Fruit fly (Drosophila melanogaster) whole organism, embryonic: Measurements from ENCODE around the gene lama.

Experiments used
- Atf-2 ChIP-seq: fragments of 200-800 bp; sonication (Bioruptor generic); optimal IDR thresholded peaks from 2 replicates; lab custom pipeline; 2016; ENCODE audit warnings: missing biosample characterization, missing genetic modification characterization
- C15 ChIP-seq: fragments of 200-800 bp; sonication (Bioruptor generic); IDR thresholded peaks from 3 replicates; pipeline ENCODE4 v1.3.6; 2022; ENCODE audit warnings: missing biosample characterization, missing genetic modification characterization
- CG10147 ChIP-seq: fragments of 200-800 bp; sonication (Bioruptor generic); optimal IDR thresholded peaks from 2 replicates; lab custom pipeline; 2019; ENCODE audit warnings: missing biosample characterization, mild to moderate bottlenecking, missing genetic modification characterization, moderate library complexity
- CG10462 ChIP-seq: fragments of 200-800 bp; sonication (Bioruptor generic); optimal IDR thresholded peaks from 2 replicates; lab custom pipeline; 2016; ENCODE audit warnings: missing biosample characterization, missing genetic modification characterization
- CG10959 ChIP-seq: fragments of 200-800 bp; sonication (Bioruptor generic); IDR thresholded peaks from 2 replicates; pipeline ENCODE4 v1.3.6; 2022; ENCODE audit warnings: missing biosample characterization, missing genetic modification characterization
- CG11093 ChIP-seq: fragments of 200-800 bp; sonication (Bioruptor generic); IDR thresholded peaks from 3 replicates; pipeline ENCODE4 v1.3.6; 2022; ENCODE audit warnings: missing biosample characterization, missing genetic modification characterization
- CG11696 ChIP-seq: fragments of 200-800 bp; sonication (Bioruptor generic); IDR thresholded peaks from 2 replicates; pipeline ENCODE4 v1.3.6; 2022; ENCODE audit warnings: missing biosample characterization, missing genetic modification characterization
- CG12236 ChIP-seq: fragments of 200-800 bp; sonication (Bioruptor generic); optimal IDR thresholded peaks from 2 replicates; lab custom pipeline; 2016; ENCODE audit warnings: missing biosample characterization, missing genetic modification characterization
- CG12769 ChIP-seq: fragments of 200-800 bp; sonication (Bioruptor generic); optimal IDR thresholded peaks from 2 replicates; lab custom pipeline; 2019; ENCODE audit warnings: missing biosample characterization, mild to moderate bottlenecking, missing genetic modification characterization, moderate library complexity
- CG13624 ChIP-seq: fragments of 200-800 bp; sonication (Bioruptor generic); optimal IDR thresholded peaks from 2 replicates; lab custom pipeline; 2016; ENCODE audit warnings: missing biosample characterization, missing genetic modification characterization
- CG13894 ChIP-seq: fragments of 200-800 bp; sonication (Bioruptor generic); optimal IDR thresholded peaks from 3 replicates; lab custom pipeline; 2018; ENCODE audit warnings: missing biosample characterization, mild to moderate bottlenecking, missing genetic modification characterization, moderate library complexity
- CG15514 ChIP-seq: fragments of 200-800 bp; sonication (Bioruptor generic); optimal IDR thresholded peaks from 3 replicates; lab custom pipeline; 2017; ENCODE audit warnings: missing biosample characterization, missing genetic modification characterization, mild to moderate bottlenecking, moderate library complexity, missing genetic modification reagents
- CG16863 ChIP-seq: fragments of 200-800 bp; sonication (Bioruptor generic); optimal IDR thresholded peaks from 3 replicates; lab custom pipeline; 2016; ENCODE audit warnings: missing biosample characterization, missing genetic modification characterization
- CG17802 ChIP-seq: fragments of 200-800 bp; sonication (Bioruptor generic); optimal IDR thresholded peaks from 2 replicates; lab custom pipeline; 2018; ENCODE audit warnings: missing biosample characterization, mild to moderate bottlenecking, missing genetic modification characterization, moderate library complexity
- CG17912 ChIP-seq: fragments of 200-800 bp; sonication (Bioruptor generic); optimal IDR thresholded peaks from 2 replicates; lab custom pipeline; 2018; ENCODE audit warnings: missing biosample characterization, mild to moderate bottlenecking, missing genetic modification characterization
- CG2678 ChIP-seq: fragments of 200-800 bp; sonication (Bioruptor generic); optimal IDR thresholded peaks from 3 replicates; lab custom pipeline; 2019; ENCODE audit warnings: missing biosample characterization, mild to moderate bottlenecking, missing genetic modification characterization, moderate library complexity
- CG33213 ChIP-seq: fragments of 200-800 bp; sonication (Bioruptor generic); optimal IDR thresholded peaks from 3 replicates; lab custom pipeline; 2016; ENCODE audit warnings: missing biosample characterization, missing genetic modification characterization
- CG3838 ChIP-seq: fragments of 200-800 bp; sonication (Bioruptor generic); optimal IDR thresholded peaks from 3 replicates; lab custom pipeline; 2016; ENCODE audit warnings: missing biosample characterization, missing genetic modification characterization
- CG4328 ChIP-seq: fragments of 200-800 bp; sonication (Bioruptor generic); optimal IDR thresholded peaks from 3 replicates; lab custom pipeline; 2017; ENCODE audit warnings: missing biosample characterization, missing genetic modification reagents, missing genetic modification characterization
- CG6765 ChIP-seq: fragments of 200-800 bp; sonication (Bioruptor generic); optimal IDR thresholded peaks from 3 replicates; lab custom pipeline; 2017; ENCODE audit warnings: missing biosample characterization, mild to moderate bottlenecking, missing genetic modification characterization
- CG8281 ChIP-seq: fragments of 200-800 bp; sonication (Bioruptor generic); optimal IDR thresholded peaks from 2 replicates; lab custom pipeline; 2018; ENCODE audit warnings: missing biosample characterization, mild to moderate bottlenecking, missing genetic modification characterization, moderate library complexity
- CG9797 ChIP-seq: fragments of 200-800 bp; sonication (Bioruptor generic); optimal IDR thresholded peaks from 3 replicates; lab custom pipeline; 2018; ENCODE audit warnings: missing biosample characterization, mild to moderate bottlenecking, missing genetic modification characterization
- Camta ChIP-seq: fragments of 200-800 bp; sonication (Bioruptor generic); optimal IDR thresholded peaks from 2 replicates; lab custom pipeline; 2016; ENCODE audit warnings: missing biosample characterization, missing genetic modification characterization
- Chrac-16 ChIP-seq: fragments of 200-800 bp; sonication (Bioruptor generic); optimal IDR thresholded peaks from 3 replicates; lab custom pipeline; 2016; ENCODE audit warnings: missing biosample characterization, missing genetic modification characterization
- Dad ChIP-seq: fragments of 200-800 bp; sonication (Bioruptor generic); optimal IDR thresholded peaks from 3 replicates; lab custom pipeline; 2016; ENCODE audit warnings: missing biosample characterization, missing genetic modification characterization
- Dbx ChIP-seq: fragments of 200-800 bp; sonication (Bioruptor generic); IDR thresholded peaks from 3 replicates; pipeline ENCODE4 v1.3.6; 2022; ENCODE audit warnings: missing biosample characterization, missing genetic modification characterization
- Dip2 ChIP-seq: fragments of 200-800 bp; sonication (Bioruptor generic); IDR thresholded peaks from 2 replicates; pipeline ENCODE4 v1.3.6; 2022; ENCODE audit warnings: missing biosample characterization, missing genetic modification characterization
- Dll ChIP-seq: fragments of 200-800 bp; sonication (Bioruptor generic); IDR thresholded peaks from 4 replicates; pipeline ENCODE4 v1.3.6; 2022; ENCODE audit warnings: missing biosample characterization, missing genetic modification characterization; ENCODE audit not compliant: partially characterized antibody
- HLH3B ChIP-seq: fragments of 200-800 bp; sonication (Bioruptor generic); IDR thresholded peaks from 2 replicates; pipeline ENCODE4 v1.3.6; 2022; ENCODE audit warnings: missing biosample characterization, missing genetic modification characterization
- HLH4C ChIP-seq: fragments of 200-800 bp; sonication (Bioruptor generic); IDR thresholded peaks from 3 replicates; pipeline ENCODE4 v1.3.6; 2022; ENCODE audit warnings: missing biosample characterization, missing genetic modification characterization; ENCODE audit not compliant: partially characterized antibody
- HmgD ChIP-seq: fragments of 200-800 bp; sonication (Bioruptor generic); optimal IDR thresholded peaks from 3 replicates; lab custom pipeline; 2016; ENCODE audit warnings: missing biosample characterization, missing genetic modification characterization
- MBD-R2 ChIP-seq: fragments of 200-800 bp; sonication (Bioruptor generic); IDR thresholded peaks from 2 replicates; pipeline ENCODE4 v1.3.6; 2022; ENCODE audit warnings: missing biosample characterization, missing genetic modification characterization
- MESR4 ChIP-seq: fragments of 200-800 bp; sonication (Bioruptor generic); optimal IDR thresholded peaks from 2 replicates; lab custom pipeline; 2018; ENCODE audit warnings: missing biosample characterization, mild to moderate bottlenecking, missing genetic modification characterization, moderate library complexity
- Med ChIP-seq: fragments of 200-800 bp; sonication (Bioruptor generic); peaks from one replicate; lab custom pipeline; 2016; ENCODE audit warnings: missing biosample characterization, missing genetic modification characterization, mild to moderate bottlenecking, inconsistent platforms, moderate library complexity
- Neu2 ChIP-seq: fragments of 200-800 bp; sonication (Bioruptor generic); optimal IDR thresholded peaks from 3 replicates; lab custom pipeline; 2016; ENCODE audit warnings: missing biosample characterization, missing genetic modification characterization, borderline replicate concordance
- Usf ChIP-seq: fragments of 200-800 bp; sonication (Bioruptor generic); optimal IDR thresholded peaks from 2 replicates; lab custom pipeline; 2017; ENCODE audit warnings: missing genotype, missing biosample characterization, missing genetic modification characterization
- al ChIP-seq: fragments of 200-800 bp; sonication (Bioruptor generic); IDR thresholded peaks from 2 replicates; pipeline ENCODE4 v1.3.6; 2022; ENCODE audit warnings: missing biosample characterization, missing genetic modification characterization
- cato ChIP-seq: fragments of 200-800 bp; sonication (Bioruptor generic); optimal IDR thresholded peaks from 2 replicates; lab custom pipeline; 2016; ENCODE audit warnings: missing biosample characterization, missing genetic modification characterization, borderline replicate concordance
- cg ChIP-seq: fragments of 200-800 bp; sonication (Bioruptor generic); optimal IDR thresholded peaks from 3 replicates; lab custom pipeline; 2019; ENCODE audit warnings: missing biosample characterization, mild to moderate bottlenecking, missing genetic modification characterization, moderate library complexity
- dan ChIP-seq: fragments of 200-800 bp; sonication (Bioruptor generic); IDR thresholded peaks from 2 replicates; pipeline ENCODE4 v1.3.6; 2022; ENCODE audit warnings: missing biosample characterization, missing genetic modification characterization
- dimm ChIP-seq: fragments of 200-800 bp; sonication (Bioruptor generic); IDR thresholded peaks from 2 replicates; pipeline ENCODE4 v1.3.6; 2022; ENCODE audit warnings: missing biosample characterization, missing genetic modification characterization
- fd102C ChIP-seq: fragments of 200-800 bp; sonication (Bioruptor generic); optimal IDR thresholded peaks from 2 replicates; lab custom pipeline; 2018; ENCODE audit warnings: missing biosample characterization, mild to moderate bottlenecking, missing genetic modification characterization, moderate library complexity
- ftz-f1 ChIP-seq: fragments of 200-800 bp; sonication (Bioruptor generic); optimal IDR thresholded peaks from 2 replicates; lab custom pipeline; 2016; ENCODE audit warnings: missing biosample characterization, missing genetic modification characterization
- gro ChIP-seq: fragments of 200-800 bp; sonication (Bioruptor generic); optimal IDR thresholded peaks from 2 replicates; lab custom pipeline; 2016; ENCODE audit warnings: missing biosample characterization, missing genetic modification characterization
- odd ChIP-seq: fragments of 200-800 bp; sonication (Bioruptor generic); optimal IDR thresholded peaks from 2 replicates; lab custom pipeline; 2017; ENCODE audit warnings: missing biosample characterization, mild to moderate bottlenecking, missing genetic modification characterization
- slp2 ChIP-seq: fragments of 200-800 bp; sonication (Bioruptor generic); optimal IDR thresholded peaks from 2 replicates; lab custom pipeline; 2016; ENCODE audit warnings: missing biosample characterization, missing genetic modification characterization
- trem ChIP-seq: fragments of 200-800 bp; optimal IDR thresholded peaks from 3 replicates; lab custom pipeline; 2019; ENCODE audit warnings: missing biosample characterization, mild to moderate bottlenecking, missing genetic modification characterization, moderate library complexity
- unc-4 ChIP-seq: fragments of 200-800 bp; sonication (Bioruptor generic); IDR thresholded peaks from 2 replicates; pipeline ENCODE4 v1.3.6; 2022; ENCODE audit warnings: missing biosample characterization, missing genetic modification characterization; ENCODE audit not compliant: partially characterized antibody
- vfl ChIP-seq: fragments of 200-800 bp; sonication (Bioruptor generic); optimal IDR thresholded peaks from 2 replicates; lab custom pipeline; 2016; ENCODE audit warnings: missing biosample characterization, missing genetic modification characterization

The lama gene

DNA sequence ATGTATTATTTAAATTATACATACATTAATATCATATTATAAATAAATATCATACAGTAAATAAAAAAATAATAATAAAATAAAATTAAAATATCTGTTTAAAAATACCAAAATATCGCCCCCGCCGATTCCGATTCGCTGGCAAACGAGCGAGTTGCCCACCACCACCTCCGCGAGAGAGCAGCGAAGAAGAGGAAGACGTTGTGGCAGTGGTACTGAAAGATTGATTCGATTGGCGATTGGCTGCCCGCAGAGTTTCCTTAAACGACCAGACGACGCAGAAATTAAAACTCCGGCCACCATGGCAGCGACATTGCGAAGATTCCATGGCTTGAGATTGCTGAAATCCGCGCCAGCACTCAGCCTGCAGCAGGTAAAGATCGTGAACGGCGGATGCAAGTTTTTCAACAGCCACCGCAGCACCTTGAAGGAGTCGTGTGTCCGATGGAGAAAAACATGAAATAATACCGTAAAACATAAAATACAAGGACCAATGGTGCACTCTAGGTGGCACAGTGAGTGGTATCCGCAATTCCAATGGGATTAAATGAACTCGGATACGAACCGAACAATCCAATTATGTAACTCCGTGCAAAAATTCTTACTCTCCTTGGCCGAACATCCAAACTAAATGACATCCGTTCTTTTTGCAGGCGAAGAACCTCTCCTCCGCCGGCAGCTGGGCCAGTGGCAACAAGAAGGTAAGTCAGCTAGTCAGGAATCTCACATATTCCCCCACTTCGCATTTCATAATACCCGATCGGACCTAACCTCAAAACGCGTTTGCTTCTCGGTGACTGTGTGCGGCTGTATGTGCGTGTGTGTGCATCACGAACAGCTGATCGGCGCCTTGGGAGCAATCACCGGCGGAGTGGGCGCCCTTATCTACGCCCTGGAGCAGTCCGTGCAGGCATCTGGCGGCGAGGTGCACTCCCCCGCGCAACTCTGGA is 4.6 kb upstream of the lama start, which contains the start of gene Cyt-c1 (continued):
- no peak for TF ChIP-seq Atf-2 (GFP tag; lab: Kevin White, UChicago)
- peak; percentile 21; the same call in 1 of the 3 replicates for TF ChIP-seq HLH4C (GFP tag; lab: Robert Waterston, UW)
- TF ChIP-seq Dad: no peak
- peak; percentile 50; the same call in 1 of the 2 replicates for TF ChIP-seq unc-4 (GFP tag; lab: Robert Waterston, UW)
- peak; percentile 16 for TF ChIP-seq CG9797 (GFP tag; lab: Kevin White, UChicago)
- no peak for TF ChIP-seq HmgD
- no peak for TF ChIP-seq CG3838
- no peak for TF ChIP-seq CG17802 (tag; lab: Kevin White, UChicago)
- no peak for TF ChIP-seq cato (GFP tag; lab: Kevin White, UChicago)
- no peak for TF ChIP-seq vfl (GFP tag; lab: Kevin White, UChicago)
- TF ChIP-seq Dll (GFP tag; lab: Robert Waterston, UW): peak; percentile 72
- TF ChIP-seq Chrac-16 (GFP tag; lab: Kevin White, UChicago): no peak
- no peak for TF ChIP-seq Camta (GFP tag; lab: Kevin White, UChicago)
- peak; percentile 14 for TF ChIP-seq CG17912 (GFP tag; lab: Kevin White, UChicago)
- TF ChIP-seq cg: peak; percentile 75
- no peak for TF ChIP-seq odd (GFP tag; lab: Kevin White, UChicago)
- peak; percentile 59 for TF ChIP-seq Med
- TF ChIP-seq CG33213 (GFP tag; lab: Kevin White, UChicago): no peak
- TF ChIP-seq al (GFP tag; lab: Robert Waterston, UW): no peak
- TF ChIP-seq CG13894: no peak
- no peak for TF ChIP-seq slp2 (GFP tag; lab: Kevin White, UChicago)
- TF ChIP-seq CG13624 (GFP tag; lab: Kevin White, UChicago): no peak
- no peak for TF ChIP-seq dimm (GFP tag; lab: Robert Waterston, UW)
- no peak for TF ChIP-seq trem (tag; lab: Kevin White, UChicago)
- TF ChIP-seq CG6765 (GFP tag; lab: Kevin White, UChicago): no peak
- TF ChIP-seq CG10959: no peak
- TF ChIP-seq fd102C (GFP tag; lab: Kevin White, UChicago): no peak
- TF ChIP-seq CG10147 (GFP tag; lab: Kevin White, UChicago): no peak
- TF ChIP-seq CG16863: no peak
- no peak for TF ChIP-seq Dip2 (GFP tag; lab: Robert Waterston, UW)
- TF ChIP-seq Neu2 (GFP tag; lab: Kevin White, UChicago): no peak
- TF ChIP-seq Dbx (GFP tag; lab: Robert Waterston, UW): 0 out of 3 replicates have a peak, but pooled peaks have one; percentile 16
- no peak for TF ChIP-seq CG10462 (GFP tag; lab: Kevin White, UChicago)
- peak; percentile 45 for TF ChIP-seq CG15514
- TF ChIP-seq ftz-f1 (GFP tag; lab: Kevin White, UChicago): no peak
- TF ChIP-seq CG8281 (tag; lab: Kevin White, UChicago): no peak
- no peak for TF ChIP-seq CG11093
- no peak for TF ChIP-seq CG12236 (GFP tag; lab: Kevin White, UChicago)
- no peak for TF ChIP-seq CG12769
- TF ChIP-seq CG2678: no peak
- TF ChIP-seq C15 (GFP tag; lab: Robert Waterston, UW): no peak
- no peak for TF ChIP-seq CG11696 (GFP tag; lab: Robert Waterston, UW)
- no peak for TF ChIP-seq HLH3B (GFP tag; lab: Robert Waterston, UW)
- TF ChIP-seq dan (GFP tag; lab: Robert Waterston, UW): no peak
- no peak for TF ChIP-seq gro (GFP tag; lab: Kevin White, UChicago)
- TF ChIP-seq CG4328 (GFP tag; lab: Kevin White, UChicago): no peak
- peak; percentile 41 for TF ChIP-seq MBD-R2 (GFP tag; lab: Robert Waterston, UW)
- TF ChIP-seq MESR4 (GFP tag; lab: Kevin White, UChicago): peak; percentile 70
- no peak for TF ChIP-seq Usf (GFP tag; lab: Kevin White, UChicago)
